Worm (Caenorhabditis elegans): ENCODE results near the gene F47F2.3.

The F47F2.3 gene

DNA sequence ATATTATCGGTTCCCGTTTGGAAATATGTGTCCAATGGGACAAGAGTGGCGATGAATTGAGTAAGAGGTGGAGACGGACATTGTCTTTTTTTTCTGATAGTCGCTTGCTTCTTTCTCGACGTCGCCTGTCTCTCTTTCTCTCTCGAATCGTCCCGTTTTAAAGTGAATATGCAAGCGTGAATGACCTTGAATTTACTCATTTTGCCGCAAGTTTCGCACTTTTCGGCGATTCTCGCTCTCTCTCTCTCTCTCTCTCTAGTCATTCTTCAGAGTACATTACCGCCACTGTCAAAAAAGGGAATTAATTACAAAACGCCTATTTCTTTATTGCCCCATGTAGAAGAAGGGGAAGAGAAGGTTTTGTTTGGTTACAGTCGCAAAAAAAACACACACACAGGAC lies 27.7 kb downstream of the F47F2.3 start:
- TF ChIP-seq attf-4 (tag; optimal IDR thresholded peaks at IDR 0.05) (no peak), saeg-2 (GFP tag; IDR thresholded peaks at IDR 0.05) (no peak), nhr-25 (tag; optimal IDR thresholded peaks at IDR 0.05; ENCODE audit: borderline replicate concordance, insufficient read depth) (peak; percentile 34), pha-4 (GFP tag; IDR thresholded peaks at IDR 0.05) (no peak), pha-4 (tag; optimal IDR thresholded peaks at IDR 0.05) (no peak), lin-1 (GFP tag; IDR thresholded peaks at IDR 0.05) (no peak), D1046.2 (GFP tag; IDR thresholded peaks at IDR 0.05) (no peak), Y105C5A.15 (GFP tag; IDR thresholded peaks at IDR 0.05) (no peak), egl-27 (tag; optimal IDR thresholded peaks at IDR 0.05) (no peak), ctbp-1 (GFP tag; IDR thresholded peaks at IDR 0.05) (no peak), nhr-48 (tag; optimal IDR thresholded peaks at IDR 0.05) (no peak), unc-62 (GFP tag; optimal IDR thresholded peaks at IDR 0.05 in 1 of 2) (peak in 1 of 2 experiments; percentile 95), unc-62 (tag; optimal IDR thresholded peaks at IDR 0.05) (no peak), unc-130 (GFP tag; optimal IDR thresholded peaks at IDR 0.05) (no peak), mxl-3 (GFP tag; optimal IDR thresholded peaks at IDR 0.05) (no peak), mep-1 (tag; optimal IDR thresholded peaks at IDR 0.05) (no peak), php-3 (GFP tag; IDR thresholded peaks at IDR 0.05) (no peak)

- no peak for TF ChIP-seq skn-1 (tag; optimal IDR thresholded peaks at IDR 0.05)
- TF ChIP-seq ctbp-1 (GFP tag; IDR thresholded peaks at IDR 0.05), result no peak
- no peak for TF ChIP-seq nhr-11 (tag; optimal IDR thresholded peaks at IDR 0.05)
- TF ChIP-seq hlh-11 (tag; optimal IDR thresholded peaks at IDR 0.05), result no peak
- TF ChIP-seq aha-1 (tag), result peak; percentile 95
- TF ChIP-seq mes-2 (tag; optimal IDR thresholded peaks at IDR 0.05; ENCODE audit: poor library complexity, severe bottlenecking), result no peak
- no peak for TF ChIP-seq ama-1 (optimal IDR thresholded peaks at IDR 0.05)
- TF ChIP-seq nhr-102 (tag; optimal IDR thresholded peaks at IDR 0.05), result no peak
- TF ChIP-seq lin-38 (GFP tag; IDR thresholded peaks at IDR 0.05), result no peak
- no peak for TF ChIP-seq dmd-8 (GFP tag; IDR thresholded peaks at IDR 0.05)
- TF ChIP-seq lin-29 (GFP tag; IDR thresholded peaks at IDR 0.05), result no peak
- no peak for TF ChIP-seq tra-1 (GFP tag; IDR thresholded peaks at IDR 0.05)
- no peak for TF ChIP-seq Y5F2A.4 (GFP tag; optimal IDR thresholded peaks at IDR 0.05)
- TF ChIP-seq nhr-28 (tag; optimal IDR thresholded peaks at IDR 0.05), result no peak
- TF ChIP-seq unc-62 (GFP tag; optimal IDR thresholded peaks at IDR 0.05 in 1 of 2), result peak in 1 of 2 experiments; percentile 24
- no peak for TF ChIP-seq unc-62 (tag; optimal IDR thresholded peaks at IDR 0.05)
Observed at ce11 chrX:3866197-3866596, 29.3 kb downstream of the F47F2.3 start.

- TF ChIP-seq daf-16 (GFP tag; optimal IDR thresholded peaks at IDR 0.05), result peak in 1 of 2 experiments; percentile 61
- TF ChIP-seq daf-16 (tag; optimal IDR thresholded peaks at IDR 0.05), result no peak
- TF ChIP-seq tag-97 (GFP tag; IDR thresholded peaks at IDR 0.05), result no peak
Observed at ce11 chrX:3861294-3861693, 34.2 kb downstream of the F47F2.3 start.

DNA sequence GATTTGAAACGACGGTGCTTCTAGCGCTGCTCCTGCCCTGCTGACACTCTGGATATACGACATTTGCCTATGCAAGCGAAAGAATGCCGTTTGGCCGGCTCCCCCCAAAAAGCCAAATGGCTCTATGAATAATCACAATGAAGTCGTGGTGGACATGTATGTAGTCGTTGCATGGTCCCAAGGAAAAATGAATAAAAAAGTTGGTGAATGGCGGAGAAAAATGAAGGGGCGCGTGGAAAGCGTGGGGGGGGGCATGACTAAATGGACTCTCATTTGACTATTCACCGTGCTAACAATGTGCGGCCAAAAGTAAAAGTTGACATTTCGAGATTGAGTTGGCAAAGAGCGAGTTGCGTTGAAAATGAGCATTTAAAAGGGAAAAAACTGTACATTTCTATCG lies 36.0 kb downstream of the F47F2.3 start:
- TF ChIP-seq unc-62 (GFP tag; optimal IDR thresholded peaks at IDR 0.05 in 1 of 2), result peak in 1 of 2 experiments; percentile 98
- no peak for TF ChIP-seq unc-62 (tag; optimal IDR thresholded peaks at IDR 0.05)
- TF ChIP-seq zip-11 (GFP tag; IDR thresholded peaks at IDR 0.05), result no peak

DNA sequence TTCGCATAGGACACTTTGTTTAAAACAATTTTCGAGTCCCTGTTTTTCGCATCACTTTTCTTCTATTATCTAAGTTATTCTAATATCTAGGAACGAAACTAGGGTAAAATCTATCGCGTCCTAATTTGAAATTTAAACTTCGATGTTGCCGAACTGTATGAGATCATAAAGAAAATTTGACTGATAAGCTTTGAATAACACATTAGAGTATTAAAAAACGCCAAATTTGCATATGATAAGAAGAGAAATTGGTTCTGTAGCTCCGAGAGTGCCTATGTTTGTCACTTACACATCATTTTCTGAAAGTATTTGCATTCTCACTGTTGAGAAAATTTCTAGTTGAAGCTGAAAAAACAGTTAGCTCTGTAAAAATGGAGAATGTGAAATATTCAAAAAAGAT lies 37.1 kb downstream of the F47F2.3 start:
- peak; percentile 16 for TF ChIP-seq pqm-1 (tag; optimal IDR thresholded peaks at IDR 0.05)
- no peak for TF ChIP-seq attf-4 (tag; optimal IDR thresholded peaks at IDR 0.05)
- peak; percentile 27 for TF ChIP-seq aha-1 (tag)
- peak; percentile 56 for TF ChIP-seq dve-1 (tag; optimal IDR thresholded peaks at IDR 0.05; ENCODE audit: insufficient read depth)

Measured in whole organism, L4 larva.